Fruit fly (Drosophila melanogaster): Measurements from ENCODE around the gene CG3061.
A peak's percentile ranks its signal among the peaks of the same experiment; 100 is the strongest.

The CG3061 gene

dm6 chr3R:14041647-14042046 lies 9.5 kb downstream of the CG3061 start (continued):
- TF ChIP-seq CG1233 (GFP tag; optimal IDR thresholded peaks at IDR 0.05) = peak; percentile 49
- TF ChIP-seq inv (GFP tag; IDR thresholded peaks at IDR 0.05; ENCODE audit: partially characterized antibody) = no peak
- no peak for TF ChIP-seq stwl (tag; optimal IDR thresholded peaks at IDR 0.05)
- no peak for TF ChIP-seq CG6813 (GFP tag; optimal IDR thresholded peaks at IDR 0.05)
- no peak for TF ChIP-seq Ssrp (tag; optimal IDR thresholded peaks at IDR 0.05)
- no peak for TF ChIP-seq CG3847 (GFP tag; IDR thresholded peaks at IDR 0.05)
- no peak for TF ChIP-seq h (optimal IDR thresholded peaks at IDR 0.05)
- no peak for TF ChIP-seq wor (GFP tag; IDR thresholded peaks at IDR 0.05)
- TF ChIP-seq CG18619 (GFP tag; optimal IDR thresholded peaks at IDR 0.05) = no peak
- no peak for TF ChIP-seq CG12744 (GFP tag; optimal IDR thresholded peaks at IDR 0.05)
- TF ChIP-seq D (optimal IDR thresholded peaks at IDR 0.05) = no peak
- TF ChIP-seq D (GFP tag; optimal IDR thresholded peaks at IDR 0.05) = peak; percentile 3
- no peak for TF ChIP-seq vfl (GFP tag; optimal IDR thresholded peaks at IDR 0.05)
- peak; percentile 21 for TF ChIP-seq grau (tag; optimal IDR thresholded peaks at IDR 0.05)
- TF ChIP-seq lmd (GFP tag; IDR thresholded peaks at IDR 0.05) = no peak
- TF ChIP-seq CG12769 (tag; optimal IDR thresholded peaks at IDR 0.05) = no peak
- TF ChIP-seq CG12942 (GFP tag; optimal IDR thresholded peaks at IDR 0.05) = no peak
- TF ChIP-seq Xrp1 (GFP tag; IDR thresholded peaks at IDR 0.05) = 0 out of 2 replicates have a peak, but pooled peaks have one; percentile 7
- no peak for TF ChIP-seq CTCF (GFP tag; optimal IDR thresholded peaks at IDR 0.05)
- TF ChIP-seq vnd (GFP tag; IDR thresholded peaks at IDR 0.05; ENCODE audit: partially characterized antibody) = no peak
- TF ChIP-seq CG7786 (GFP tag; optimal IDR thresholded peaks at IDR 0.05) = no peak
- TF ChIP-seq jigr1 (GFP tag; IDR thresholded peaks at IDR 0.05) = no peak
- no peak for TF ChIP-seq danr (GFP tag; IDR thresholded peaks at IDR 0.05)
- no peak for TF ChIP-seq usp (GFP tag; optimal IDR thresholded peaks at IDR 0.05)
- no peak for TF ChIP-seq Neu2 (GFP tag; optimal IDR thresholded peaks at IDR 0.05; ENCODE audit: borderline replicate concordance)
- TF ChIP-seq CG4424 (GFP tag; optimal IDR thresholded peaks at IDR 0.05) = peak; percentile 3
- TF ChIP-seq CG15601 (tag; optimal IDR thresholded peaks at IDR 0.05) = no peak
- no peak for TF ChIP-seq Side (GFP tag; optimal IDR thresholded peaks at IDR 0.05)
- no peak for TF ChIP-seq Stat92E (GFP tag; optimal IDR thresholded peaks at IDR 0.05)
- TF ChIP-seq Bdp1 (GFP tag; optimal IDR thresholded peaks at IDR 0.05) = no peak
- no peak for TF ChIP-seq fd102C (GFP tag; optimal IDR thresholded peaks at IDR 0.05)
- no peak for TF ChIP-seq sna (GFP tag; IDR thresholded peaks at IDR 0.05; ENCODE audit: partially characterized antibody)
- TF ChIP-seq Meics (GFP tag; optimal IDR thresholded peaks at IDR 0.05) = peak; percentile 4
- no peak for TF ChIP-seq CG6791 (GFP tag; IDR thresholded peaks at IDR 0.05; ENCODE audit: partially characterized antibody)
- TF ChIP-seq Ada2b (GFP tag; IDR thresholded peaks at IDR 0.05) = no peak
- TF ChIP-seq tgo (GFP tag; IDR thresholded peaks at IDR 0.05) = no peak
- TF ChIP-seq crp (GFP tag; optimal IDR thresholded peaks at IDR 0.05) = no peak
- TF ChIP-seq B-H1 (GFP tag; IDR thresholded peaks at IDR 0.05) = no peak
- no peak for TF ChIP-seq CG31224 (GFP tag; IDR thresholded peaks at IDR 0.05)
- no peak for TF ChIP-seq Awh (GFP tag; IDR thresholded peaks at IDR 0.05)
- TF ChIP-seq CG17359 (tag; optimal IDR thresholded peaks at IDR 0.05) = peak; percentile 42
- TF ChIP-seq slou (GFP tag; optimal IDR thresholded peaks at IDR 0.05) = no peak
- no peak for TF ChIP-seq btn (GFP tag; optimal IDR thresholded peaks at IDR 0.05)
- no peak for TF ChIP-seq Atf-2 (GFP tag; optimal IDR thresholded peaks at IDR 0.05)
- TF ChIP-seq sens-2 (GFP tag; IDR thresholded peaks at IDR 0.05) = no peak
- TF ChIP-seq caup (GFP tag; optimal IDR thresholded peaks at IDR 0.05; ENCODE audit: severe bottlenecking) = no peak
- no peak for TF ChIP-seq insv (GFP tag; optimal IDR thresholded peaks at IDR 0.05)
- TF ChIP-seq sc (optimal IDR thresholded peaks at IDR 0.05) = no peak
- no peak for TF ChIP-seq sc (GFP tag; optimal IDR thresholded peaks at IDR 0.05)
- TF ChIP-seq CG17186 (GFP tag; optimal IDR thresholded peaks at IDR 0.05) = no peak
- no peak for TF ChIP-seq pb (GFP tag; optimal IDR thresholded peaks at IDR 0.05)
- peak; percentile 30 for TF ChIP-seq Med (GFP tag)
- peak; percentile 8 for TF ChIP-seq trem (tag; optimal IDR thresholded peaks at IDR 0.05)
